Fruit fly (Drosophila melanogaster): ENCODE data around the gene pst.
A peak's percentile ranks its signal among the peaks of the same experiment; 100 is the strongest.

The pst gene

dm6 chr3L:7314133-7314532, 45.9 kb downstream of the pst start (continued):
- TF ChIP-seq en (GFP tag; optimal IDR thresholded peaks at IDR 0.05) (no peak), CG30431 (GFP tag; optimal IDR thresholded peaks at IDR 0.05) (no peak), sd (tag; optimal IDR thresholded peaks at IDR 0.05) (no peak), gt (GFP tag; IDR thresholded peaks at IDR 0.05) (no peak), CG16779 (GFP tag; IDR thresholded peaks at IDR 0.05) (no peak), CG3281 (GFP tag; optimal IDR thresholded peaks at IDR 0.05) (no peak), ranshi (GFP tag; IDR thresholded peaks at IDR 0.05) (no peak), CG9727 (GFP tag; optimal IDR thresholded peaks at IDR 0.05) (peak; percentile 17), CG43689 (GFP tag; IDR thresholded peaks at IDR 0.05) (no peak), CG16863 (GFP tag; optimal IDR thresholded peaks at IDR 0.05) (no peak), sens (GFP tag) (no peak), cwo (GFP tag; optimal IDR thresholded peaks at IDR 0.05) (peak; percentile 5), Side (GFP tag; optimal IDR thresholded peaks at IDR 0.05) (no peak), Opbp (GFP tag; IDR thresholded peaks at IDR 0.05; ENCODE audit: partially characterized antibody) (no peak), dm (GFP tag; optimal IDR thresholded peaks at IDR 0.05) (no peak), Jarid2 (GFP tag; optimal IDR thresholded peaks at IDR 0.05) (no peak), gem (tag; optimal IDR thresholded peaks at IDR 0.05) (peak; percentile 51), ham (GFP tag; IDR thresholded peaks at IDR 0.05) (no peak), lov (optimal IDR thresholded peaks at IDR 0.05) (no peak), lov (GFP tag; IDR thresholded peaks at IDR 0.05) (no peak), CG30403 (GFP tag; optimal IDR thresholded peaks at IDR 0.05) (peak; percentile 3), CG15514 (GFP tag; optimal IDR thresholded peaks at IDR 0.05) (no peak), CoRest (tag; optimal IDR thresholded peaks at IDR 0.05) (no peak), bcd (GFP tag; optimal IDR thresholded peaks at IDR 0.05) (no peak), CG31441 (GFP tag; IDR thresholded peaks at IDR 0.05) (0 out of 2 replicates have a peak, but pooled peaks have one; percentile 14), CG7839 (tag; optimal IDR thresholded peaks at IDR 0.05) (peak; percentile 34), inv (GFP tag; IDR thresholded peaks at IDR 0.05; ENCODE audit: partially characterized antibody) (no peak), CG10543 (GFP tag; optimal IDR thresholded peaks at IDR 0.05) (no peak), nom (GFP tag; optimal IDR thresholded peaks at IDR 0.05) (no peak), CG13424 (tag; optimal IDR thresholded peaks at IDR 0.05) (no peak), chif (GFP tag; optimal IDR thresholded peaks at IDR 0.05) (no peak)

dm6 chr3L:7313559-7314132, 46.4 kb downstream of the pst start:
- TF ChIP-seq CG17568 (GFP tag; optimal IDR thresholded peaks at IDR 0.05) (no peak), CG3163 (GFP tag; optimal IDR thresholded peaks at IDR 0.05) (peak; percentile 17), CG4854 (GFP tag; optimal IDR thresholded peaks at IDR 0.05) (no peak), NfI (GFP tag; optimal IDR thresholded peaks at IDR 0.05) (no peak), Oli (tag; optimal IDR thresholded peaks at IDR 0.05) (no peak), Ptx1 (GFP tag; IDR thresholded peaks at IDR 0.05) (no peak), CG4707 (GFP tag; optimal IDR thresholded peaks at IDR 0.05) (no peak), CG7963 (GFP tag; IDR thresholded peaks at IDR 0.05; ENCODE audit: partially characterized antibody) (no peak), mirr (GFP tag; optimal IDR thresholded peaks at IDR 0.05) (no peak), Hr78 (GFP tag; optimal IDR thresholded peaks at IDR 0.05) (no peak), Ets65A (GFP tag) (peak; percentile 6), Trl (optimal IDR thresholded peaks at IDR 0.05) (peak; percentile 41 to 77), Trl (GFP tag; optimal IDR thresholded peaks at IDR 0.05) (no peak), H15 (GFP tag; IDR thresholded peaks at IDR 0.05) (no peak), TFAM (GFP tag; optimal IDR thresholded peaks at IDR 0.05) (no peak), Rfx (GFP tag; IDR thresholded peaks at IDR 0.05) (0 out of 2 replicates have a peak, but pooled peaks have one; percentile 12), ham (GFP tag; IDR thresholded peaks at IDR 0.05) (no peak), HLH4C (GFP tag; IDR thresholded peaks at IDR 0.05; ENCODE audit: partially characterized antibody) (no peak), cg (GFP tag; optimal IDR thresholded peaks at IDR 0.05) (peak; percentile 4), scrt (GFP tag; optimal IDR thresholded peaks at IDR 0.05) (peak; percentile 91), eyg (GFP tag; optimal IDR thresholded peaks at IDR 0.05) (no peak), ttk (GFP tag; IDR thresholded peaks at IDR 0.05) (no peak)

All from whole organism, embryonic.